Worm (Caenorhabditis elegans) whole organism, young adult: ENCODE data around the gene srg-41.

Experiments used
- B0019.2 ChIP-seq: fragments of 200-800 bp; sonication (Bioruptor generic); conservative IDR thresholded peaks from 2 replicates; pipeline ENCODE4 v1.3.6; 2022; ENCODE audit warnings: missing genetic modification reagents, missing genetic modification characterization, missing compliant biosample characterization
- F22D6.2 ChIP-seq: sonication (generic microtip); optimal IDR thresholded peaks from 2 replicates; lab custom pipeline; 2016; ENCODE audit warnings: mild to moderate bottlenecking, missing genetic modification characterization, missing compliant biosample characterization
- F33H1.4 ChIP-seq: fragments of 200-800 bp; sonication (Bioruptor generic); IDR thresholded peaks from 2 replicates; pipeline ENCODE4 v1.3.6; 2022; ENCODE audit warnings: missing genetic modification reagents, missing genetic modification characterization, missing compliant biosample characterization
- K11D2.4 ChIP-seq: fragments of 200-800 bp; sonication (Bioruptor generic); IDR thresholded peaks from 2 replicates; pipeline ENCODE4 v1.3.6; 2022; ENCODE audit warnings: missing genetic modification reagents, missing genetic modification characterization, missing compliant biosample characterization
- K12H6.12 ChIP-seq: fragments of 200-800 bp; sonication (Bioruptor generic); optimal IDR thresholded peaks from 2 replicates; lab custom pipeline; 2018; ENCODE audit warnings: mild to moderate bottlenecking, missing genetic modification characterization, missing compliant biosample characterization
- T07F8.4 ChIP-seq: sonication (generic microtip); optimal IDR thresholded peaks from 2 replicates; lab custom pipeline; 2016; ENCODE audit warnings: mild to moderate bottlenecking, missing genetic modification characterization, moderate library complexity, missing compliant biosample characterization
- T26A5.8 ChIP-seq: sonication (generic microtip); optimal IDR thresholded peaks from 2 replicates; lab custom pipeline; 2016; ENCODE audit warnings: missing genetic modification characterization, missing compliant biosample characterization
- Y53F4B.3 ChIP-seq: fragments of 200-800 bp; sonication (Bioruptor generic); IDR thresholded peaks from 2 replicates; pipeline ENCODE4 v1.3.6; 2022; ENCODE audit warnings: missing genetic modification reagents, missing genetic modification characterization, missing compliant biosample characterization
- Y53G8AR.9 ChIP-seq: fragments of 200-800 bp; sonication (Bioruptor generic); conservative IDR thresholded peaks from 2 replicates; pipeline ENCODE4 v1.3.6; 2022; ENCODE audit warnings: missing genetic modification reagents, missing genetic modification characterization, missing compliant biosample characterization
- Y67H2A.10 ChIP-seq: fragments of 200-800 bp; sonication (Bioruptor generic); conservative IDR thresholded peaks from 2 replicates; pipeline ENCODE4 v1.3.6; 2022; ENCODE audit warnings: missing genetic modification reagents, missing genetic modification characterization, missing compliant biosample characterization
- Y79H2A.3 ChIP-seq: fragments of 200-800 bp; sonication (Bioruptor generic); conservative IDR thresholded peaks from 2 replicates; pipeline ENCODE4 v1.3.6; 2022; ENCODE audit warnings: missing genetic modification reagents, missing genetic modification characterization, missing compliant biosample characterization
- attf-5 ChIP-seq: fragments of 200-800 bp; sonication (Bioruptor generic); optimal IDR thresholded peaks from 2 replicates; lab custom pipeline; 2018; ENCODE audit warnings: mild to moderate bottlenecking, missing genetic modification characterization, missing compliant biosample characterization
- bed-1 ChIP-seq: fragments of 200-800 bp; sonication (Bioruptor generic); IDR thresholded peaks from 2 replicates; pipeline ENCODE4 v1.3.6; 2022; ENCODE audit warnings: missing genetic modification reagents, missing genetic modification characterization, missing compliant biosample characterization
- cebp-1 ChIP-seq, 2 experiments: fragments of 200-800 bp in 1 of 2; sonication (Bioruptor generic) in 1 of 2; sonication (generic microtip) in 1 of 2; IDR thresholded peaks in 1 of 2; optimal IDR thresholded peaks in 1 of 2; 2 replicates each; pipeline versions ENCODE4 v1.3.6 to Lab custom; 2017 to 2022; ENCODE audit warnings: missing compliant biosample characterization in 2 of 2, missing genetic modification characterization in 2 of 2, mild to moderate bottlenecking in 1 of 2, missing genetic modification reagents in 1 of 2, moderate library complexity in 1 of 2
- ceh-100 ChIP-seq: fragments of 200-800 bp; sonication (Bioruptor generic); IDR thresholded peaks from 2 replicates; pipeline ENCODE4 v1.3.6; 2022; ENCODE audit warnings: missing genetic modification reagents, missing genetic modification characterization, missing compliant biosample characterization
- ceh-40 ChIP-seq: fragments of 200-800 bp; sonication (Bioruptor generic); IDR thresholded peaks from 2 replicates; pipeline ENCODE4 v1.3.6; 2022; ENCODE audit warnings: missing genetic modification characterization, missing compliant biosample characterization
- egrh-3 ChIP-seq: fragments of 200-800 bp; sonication (Bioruptor generic); IDR thresholded peaks from 2 replicates; pipeline ENCODE4 v1.3.6; 2022; ENCODE audit warnings: missing genetic modification reagents, missing genetic modification characterization, missing compliant biosample characterization
- him-1 ChIP-seq: sonication (generic microtip); optimal IDR thresholded peaks from 2 replicates; lab custom pipeline; 2016; ENCODE audit warnings: missing genotype, missing genetic modification reagents, missing genetic modification characterization, missing compliant biosample characterization
- hlh-12 ChIP-seq: sonication (generic microtip); optimal IDR thresholded peaks from 2 replicates; lab custom pipeline; 2016; ENCODE audit warnings: missing genetic modification characterization, missing compliant biosample characterization
- hlh-26 ChIP-seq: fragments of 200-800 bp; sonication (Bioruptor generic); conservative IDR thresholded peaks from 2 replicates; pipeline ENCODE4 v1.3.6; 2022; ENCODE audit warnings: missing genetic modification reagents, missing genetic modification characterization, missing compliant biosample characterization
- let-607 ChIP-seq, 2 experiments: fragments of 200-800 bp in 1 of 2; sonication (Bioruptor generic) in 1 of 2; sonication (generic microtip) in 1 of 2; optimal IDR thresholded peaks; 2 replicates each; lab custom pipeline; 2016 to 2018; ENCODE audit warnings: mild to moderate bottlenecking in 2 of 2, missing compliant biosample characterization in 2 of 2, missing genetic modification characterization in 2 of 2, moderate library complexity in 2 of 2, missing genotype in 1 of 2
- lin-35 ChIP-seq, 3 experiments: fragments of 150-350 bp in 2 of 3; sonication (generic microtip) in 1 of 3; optimal IDR thresholded peaks; 2 replicates each; lab custom pipeline; 2014 to 2018; ENCODE audit warnings: missing biosample characterization in 3 of 3, missing genetic modification characterization in 3 of 3, missing genetic modification reagents in 3 of 3
- lin-40 ChIP-seq: sonication (generic microtip); optimal IDR thresholded peaks from 2 replicates; lab custom pipeline; 2016; ENCODE audit warnings: missing genetic modification characterization, mild to moderate bottlenecking, missing compliant biosample characterization, missing genotype, missing genetic modification reagents
- lsy-27 ChIP-seq: sonication (generic microtip); optimal IDR thresholded peaks from 2 replicates; lab custom pipeline; 2017; ENCODE audit warnings: missing genetic modification characterization, mild to moderate bottlenecking, missing compliant biosample characterization, antibody characterized with exemption, missing genotype, borderline replicate concordance; ENCODE audit not compliant: insufficient read depth
- mel-28 ChIP-seq: sonication (generic microtip); optimal IDR thresholded peaks from 2 replicates; lab custom pipeline; 2016; ENCODE audit warnings: borderline replicate concordance, mild to moderate bottlenecking, missing genetic modification characterization, missing compliant biosample characterization
- nfya-1 ChIP-seq: sonication (generic microtip); optimal IDR thresholded peaks from 2 replicates; lab custom pipeline; 2017; ENCODE audit warnings: antibody characterized with exemption, missing compliant biosample characterization, missing genetic modification characterization, borderline replicate concordance; ENCODE audit not compliant: insufficient read depth
- nhr-90 ChIP-seq: sonication (generic microtip); optimal IDR thresholded peaks from 2 replicates; lab custom pipeline; 2016; ENCODE audit warnings: missing genotype, mild to moderate bottlenecking, missing genetic modification characterization, missing compliant biosample characterization
- snpc-1.1 ChIP-seq: sonication (generic microtip); optimal IDR thresholded peaks from 2 replicates; lab custom pipeline; 2017; ENCODE audit warnings: missing genetic modification characterization, mild to moderate bottlenecking, missing compliant biosample characterization, antibody characterized with exemption, moderate library complexity, missing genotype, missing genetic modification reagents; ENCODE audit not compliant: insufficient read depth
- snpc-1.3 ChIP-seq: sonication (generic microtip); optimal IDR thresholded peaks from 2 replicates; lab custom pipeline; 2017; ENCODE audit warnings: missing genetic modification characterization, mild to moderate bottlenecking, missing compliant biosample characterization, antibody characterized with exemption, moderate library complexity, missing genotype, missing genetic modification reagents; ENCODE audit not compliant: insufficient read depth
- somi-1 ChIP-seq: fragments of 200-800 bp; sonication (Bioruptor generic); optimal IDR thresholded peaks from 2 replicates; lab custom pipeline; 2018; ENCODE audit warnings: mild to moderate bottlenecking, missing genetic modification characterization, missing compliant biosample characterization
- sptf-2 ChIP-seq: fragments of 200-800 bp; sonication (Bioruptor generic); optimal IDR thresholded peaks from 2 replicates; lab custom pipeline; 2018; ENCODE audit warnings: mild to moderate bottlenecking, missing genetic modification characterization, missing compliant biosample characterization
- tbp1 ChIP-seq: fragments of 200-800 bp; sonication (Bioruptor generic); optimal IDR thresholded peaks from 2 replicates; lab custom pipeline; 2018; ENCODE audit warnings: mild to moderate bottlenecking, missing genetic modification characterization, missing compliant biosample characterization
- tbx-9 ChIP-seq: sonication (generic microtip); optimal IDR thresholded peaks from 2 replicates; lab custom pipeline; 2016; ENCODE audit warnings: borderline replicate concordance, missing genetic modification characterization, inconsistent platforms, missing compliant biosample characterization
- unc-130 ChIP-seq: sonication (generic microtip); optimal IDR thresholded peaks from 2 replicates; lab custom pipeline; 2016; ENCODE audit warnings: missing genetic modification reagents, missing genetic modification characterization, missing compliant biosample characterization
- xnd-1 ChIP-seq: sonication (generic microtip); optimal IDR thresholded peaks from 2 replicates; lab custom pipeline; 2016; ENCODE audit warnings: missing genotype, missing genetic modification reagents, missing genetic modification characterization, missing compliant biosample characterization
- ztf-26 ChIP-seq: sonication (generic microtip); optimal IDR thresholded peaks from 2 replicates; lab custom pipeline; 2017; ENCODE audit warnings: missing genetic modification characterization, missing compliant biosample characterization

srg-41 gene

DNA sequence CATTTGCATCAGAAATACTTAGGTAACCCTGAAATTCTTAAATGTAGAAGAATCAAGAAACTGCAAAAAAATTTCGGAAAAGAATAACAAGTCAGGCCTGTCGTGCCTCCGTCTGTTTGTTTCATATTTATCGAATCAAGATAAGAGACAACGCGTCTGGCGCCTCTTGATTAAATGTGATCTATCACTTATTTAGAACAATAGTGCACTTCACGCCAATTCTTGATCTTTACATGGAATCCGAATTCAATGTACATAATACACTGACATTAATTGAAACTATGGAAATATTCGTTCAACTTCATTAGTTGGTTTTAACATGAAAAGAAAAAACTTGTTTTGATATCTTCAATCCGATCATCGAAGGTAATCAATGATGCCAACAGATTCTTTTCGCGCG lies 39.2 kb downstream of the srg-41 start, which contains the start of gene mboa-2 (continued):
- TF ChIP-seq let-607 (tag; optimal IDR thresholded peaks at IDR 0.05; lab: Kevin White, UChicago) = peak in 1 of 2 experiments; percentile 46
- TF ChIP-seq egrh-3 (GFP tag; lab: Robert Waterston, UW) = no peak
- no peak for TF ChIP-seq lsy-27 (tag; lab: Kevin White, UChicago)
- TF ChIP-seq unc-130 (GFP tag; lab: Kevin White, UChicago) = no peak
- TF ChIP-seq B0019.2 (GFP tag; lab: Robert Waterston, UW) = no peak
- TF ChIP-seq ceh-100 = no peak
- peak; percentile 36 for TF ChIP-seq somi-1
- no peak for TF ChIP-seq him-1 (tag; lab: Kevin White, UChicago)
- no peak for TF ChIP-seq hlh-26 (GFP tag; lab: Robert Waterston, UW)
- TF ChIP-seq nfya-1 (tag; lab: Kevin White, UChicago) = no peak
- no peak for TF ChIP-seq F33H1.4 (GFP tag; lab: Robert Waterston, UW)
- TF ChIP-seq snpc-1.3 = peak; percentile 22
- no peak for TF ChIP-seq T07F8.4 (tag; lab: Kevin White, UChicago)
- TF ChIP-seq Y79H2A.3 = no peak
- no peak for TF ChIP-seq snpc-1.1 (tag; lab: Kevin White, UChicago)
- TF ChIP-seq ceh-40 (GFP tag; lab: Robert Waterston, UW) = no peak
- TF ChIP-seq K11D2.4 (GFP tag; lab: Robert Waterston, UW) = no peak
- no peak for TF ChIP-seq mel-28 (tag; lab: Kevin White, UChicago)
- peak; percentile 72 for TF ChIP-seq Y53G8AR.9 (GFP tag; lab: Robert Waterston, UW)
- TF ChIP-seq Y53F4B.3 (GFP tag; lab: Robert Waterston, UW) = no peak
- no peak for TF ChIP-seq T26A5.8
- no peak for TF ChIP-seq hlh-12 (tag; lab: Kevin White, UChicago)
- TF ChIP-seq F22D6.2 = no peak
- no peak for TF ChIP-seq sptf-2 (GFP tag; lab: Kevin White, UChicago)
- TF ChIP-seq nhr-90 = no peak
- TF ChIP-seq tbx-9 (tag; lab: Kevin White, UChicago) = no peak
- TF ChIP-seq xnd-1 (tag; lab: Kevin White, UChicago) = no peak
- no peak for TF ChIP-seq Y67H2A.10 (GFP tag; lab: Robert Waterston, UW)

DNA sequence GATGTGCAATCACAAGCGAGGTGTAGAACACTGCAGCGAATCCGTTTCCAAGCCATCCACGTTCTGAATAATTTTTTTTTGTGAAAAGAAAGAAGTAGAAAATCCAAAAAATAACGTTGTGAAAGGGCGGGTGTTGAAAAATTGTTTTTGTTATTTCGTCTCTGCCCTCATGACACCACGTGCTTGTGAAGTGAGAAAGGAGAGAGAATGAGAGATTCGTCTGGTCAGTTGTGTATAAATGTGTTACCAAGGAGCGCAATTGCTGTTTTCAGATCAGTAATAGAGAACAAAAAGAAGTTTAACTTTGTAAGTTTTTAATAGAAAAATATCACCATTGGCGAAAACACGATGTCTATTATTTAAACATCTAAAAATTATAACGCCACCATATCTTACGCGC lies 40.4 kb downstream of the srg-41 start:
- TF ChIP-seq ztf-26 (tag; lab: Kevin White, UChicago) (no peak), lin-40 (tag; lab: Kevin White, UChicago) (peak; percentile 5), cebp-1 (GFP tag; IDR thresholded peaks at IDR 0.05; lab: Robert Waterston, UW) (no peak), cebp-1 (tag; optimal IDR thresholded peaks at IDR 0.05; lab: Kevin White, UChicago) (peak; percentile 41), K12H6.12 (tag; lab: Kevin White, UChicago) (peak; percentile 19), lin-35 (GFP tag; optimal IDR thresholded peaks at IDR 0.05; lab: Kevin White, UChicago) (peak in 1 of 3 experiments; percentile 42), attf-5 (GFP tag; lab: Kevin White, UChicago) (peak; percentile 19), snpc-1.3 (no peak), bed-1 (no peak), tbp1 (GFP tag; lab: Kevin White, UChicago) (peak; percentile 11)
